Worm (Caenorhabditis elegans): ENCODE measurements around the gene gck-2.

ce11 chrV:6778457-6778856, 14.0 kb downstream of the gck-2 start:
- TF ChIP-seq nhr-12 (tag; optimal IDR thresholded peaks at IDR 0.05), result no peak
- no peak for TF ChIP-seq nhr-25 (tag; optimal IDR thresholded peaks at IDR 0.05)
- TF ChIP-seq nfya-1 (tag; optimal IDR thresholded peaks at IDR 0.05; ENCODE audit: insufficient read depth), result no peak
- TF ChIP-seq tbx-2 (tag; optimal IDR thresholded peaks at IDR 0.05), result no peak
- TF ChIP-seq elt-2 (tag; optimal IDR thresholded peaks at IDR 0.05), result no peak
- TF ChIP-seq ceh-16 (tag; optimal IDR thresholded peaks at IDR 0.05), result no peak
- no peak for TF ChIP-seq snpc-4 (tag; optimal IDR thresholded peaks at IDR 0.05)
- TF ChIP-seq ztf-4 (tag; optimal IDR thresholded peaks at IDR 0.05), result no peak
- no peak for TF ChIP-seq fkh-10 (GFP tag; optimal IDR thresholded peaks at IDR 0.05)
- TF ChIP-seq pha-4 (tag; optimal IDR thresholded peaks at IDR 0.05), result no peak
- TF ChIP-seq nhr-76 (tag; optimal IDR thresholded peaks at IDR 0.05), result no peak
